Fruit fly (Drosophila melanogaster) whole organism, embryonic: ENCODE results near the gene eIF3i.

Experiments used
- Aef1 ChIP-seq: fragments of 200-800 bp; sonication (Bioruptor generic); IDR thresholded peaks from 3 replicates; pipeline ENCODE4 v1.3.6; 2022; ENCODE audit warnings: missing biosample characterization, missing genetic modification characterization
- CG10321 ChIP-seq: fragments of 200-800 bp; sonication (Bioruptor generic); IDR thresholded peaks from 2 replicates; pipeline ENCODE4 v1.3.6; 2022; ENCODE audit warnings: missing biosample characterization, missing genetic modification characterization
- CG10959 ChIP-seq: fragments of 200-800 bp; sonication (Bioruptor generic); IDR thresholded peaks from 2 replicates; pipeline ENCODE4 v1.3.6; 2022; ENCODE audit warnings: missing biosample characterization, missing genetic modification characterization
- CG11093 ChIP-seq: fragments of 200-800 bp; sonication (Bioruptor generic); IDR thresholded peaks from 3 replicates; pipeline ENCODE4 v1.3.6; 2022; ENCODE audit warnings: missing biosample characterization, missing genetic modification characterization
- CG11504 ChIP-seq: fragments of 200-800 bp; sonication (Bioruptor generic); optimal IDR thresholded peaks from 3 replicates; lab custom pipeline; 2019; ENCODE audit warnings: missing biosample characterization, mild to moderate bottlenecking, missing genetic modification characterization, moderate library complexity
- CG11695 ChIP-seq: fragments of 200-800 bp; sonication (Bioruptor generic); IDR thresholded peaks from 3 replicates; pipeline ENCODE4 v1.3.6; 2022; ENCODE audit warnings: missing biosample characterization, missing genetic modification characterization
- CG15514 ChIP-seq: fragments of 200-800 bp; sonication (Bioruptor generic); optimal IDR thresholded peaks from 3 replicates; lab custom pipeline; 2017; ENCODE audit warnings: missing biosample characterization, missing genetic modification characterization, mild to moderate bottlenecking, moderate library complexity, missing genetic modification reagents
- CG1602 ChIP-seq: fragments of 200-800 bp; sonication (Bioruptor generic); optimal IDR thresholded peaks from 3 replicates; lab custom pipeline; 2016; ENCODE audit warnings: missing biosample characterization, missing genetic modification characterization
- CG1603 ChIP-seq: fragments of 200-800 bp; sonication (Bioruptor generic); optimal IDR thresholded peaks from 2 replicates; lab custom pipeline; 2019; ENCODE audit warnings: missing biosample characterization, mild to moderate bottlenecking, missing genetic modification characterization, moderate library complexity
- CG16863 ChIP-seq: fragments of 200-800 bp; sonication (Bioruptor generic); optimal IDR thresholded peaks from 3 replicates; lab custom pipeline; 2016; ENCODE audit warnings: missing biosample characterization, missing genetic modification characterization
- CG17361 ChIP-seq: fragments of 200-800 bp; sonication (Bioruptor generic); IDR thresholded peaks from 3 replicates; pipeline ENCODE4 v1.3.6; 2022; ENCODE audit warnings: missing biosample characterization, missing genetic modification characterization
- CG17829 ChIP-seq: fragments of 200-800 bp; optimal IDR thresholded peaks from 2 replicates; lab custom pipeline; 2019; ENCODE audit warnings: missing biosample characterization, mild to moderate bottlenecking, missing genetic modification characterization, moderate library complexity
- CG2712 ChIP-seq: fragments of 200-800 bp; optimal IDR thresholded peaks from 3 replicates; lab custom pipeline; 2019; ENCODE audit warnings: missing biosample characterization, mild to moderate bottlenecking, missing genetic modification characterization, moderate library complexity
- CG3847 ChIP-seq: fragments of 200-800 bp; sonication (Bioruptor generic); IDR thresholded peaks from 2 replicates; pipeline ENCODE4 v1.3.6; 2022; ENCODE audit warnings: missing biosample characterization, missing genetic modification characterization
- CG3995 ChIP-seq: fragments of 200-800 bp; sonication (Bioruptor generic); optimal IDR thresholded peaks from 3 replicates; lab custom pipeline; 2016; ENCODE audit warnings: missing biosample characterization, missing genetic modification characterization
- CG4360 ChIP-seq: fragments of 200-800 bp; sonication (Bioruptor generic); IDR thresholded peaks from 2 replicates; pipeline ENCODE4 v1.3.6; 2022; ENCODE audit warnings: missing biosample characterization, missing genetic modification characterization
- CG8290 ChIP-seq, 3 experiments: fragments of 200-800 bp; sonication (Bioruptor generic); optimal IDR thresholded peaks; 2 replicates each; lab custom pipeline; 2016 to 2019; ENCODE audit warnings: missing biosample characterization in 3 of 3, missing genetic modification characterization in 3 of 3, mild to moderate bottlenecking in 2 of 3, moderate library complexity in 1 of 3
- CG8765 ChIP-seq: fragments of 200-800 bp; sonication (Bioruptor generic); IDR thresholded peaks from 2 replicates; pipeline ENCODE4 v1.3.6; 2022; ENCODE audit warnings: missing biosample characterization, missing genetic modification characterization
- CG9817 ChIP-seq: fragments of 200-800 bp; sonication (Bioruptor generic); optimal IDR thresholded peaks from 2 replicates; lab custom pipeline; 2018; ENCODE audit warnings: missing biosample characterization, mild to moderate bottlenecking, missing genetic modification characterization, moderate library complexity
- CoRest ChIP-seq: fragments of 200-800 bp; sonication (Bioruptor generic); optimal IDR thresholded peaks from 3 replicates; lab custom pipeline; 2018; ENCODE audit warnings: missing biosample characterization, mild to moderate bottlenecking, missing genetic modification characterization, moderate library complexity
- D19A ChIP-seq: fragments of 200-800 bp; optimal IDR thresholded peaks from 3 replicates; lab custom pipeline; 2019; ENCODE audit warnings: missing biosample characterization, mild to moderate bottlenecking, missing genetic modification characterization, moderate library complexity
- D19B ChIP-seq: fragments of 200-800 bp; sonication (Bioruptor generic); optimal IDR thresholded peaks from 2 replicates; lab custom pipeline; 2017; ENCODE audit warnings: missing biosample characterization, mild to moderate bottlenecking, missing genetic modification characterization
- Deaf1 ChIP-seq: fragments of 200-800 bp; optimal IDR thresholded peaks from 3 replicates; lab custom pipeline; 2019; ENCODE audit warnings: missing biosample characterization, mild to moderate bottlenecking, missing genetic modification characterization, moderate library complexity
- Ets65A ChIP-seq: fragments of 200-800 bp; sonication (Bioruptor generic); peaks from one replicate; lab custom pipeline; 2016; ENCODE audit warnings: missing biosample characterization, missing genetic modification characterization
- Fer1 ChIP-seq: fragments of 200-800 bp; sonication (Bioruptor generic); optimal IDR thresholded peaks from 2 replicates; lab custom pipeline; 2017; ENCODE audit warnings: missing biosample characterization, mild to moderate bottlenecking, missing genetic modification characterization
- H15 ChIP-seq: fragments of 200-800 bp; sonication (Bioruptor generic); IDR thresholded peaks from 3 replicates; pipeline ENCODE4 v1.3.6; 2022; ENCODE audit warnings: missing biosample characterization, missing genetic modification characterization
- HLH4C ChIP-seq: fragments of 200-800 bp; sonication (Bioruptor generic); IDR thresholded peaks from 3 replicates; pipeline ENCODE4 v1.3.6; 2022; ENCODE audit warnings: missing biosample characterization, missing genetic modification characterization; ENCODE audit not compliant: partially characterized antibody
- HmgZ ChIP-seq: fragments of 200-800 bp; sonication (Bioruptor generic); optimal IDR thresholded peaks from 2 replicates; lab custom pipeline; 2018; ENCODE audit warnings: missing biosample characterization, mild to moderate bottlenecking, missing genetic modification characterization
- MBD-R2 ChIP-seq: fragments of 200-800 bp; sonication (Bioruptor generic); IDR thresholded peaks from 2 replicates; pipeline ENCODE4 v1.3.6; 2022; ENCODE audit warnings: missing biosample characterization, missing genetic modification characterization
- Nf-YA ChIP-seq: fragments of 200-800 bp; sonication (Bioruptor generic); IDR thresholded peaks from 2 replicates; pipeline ENCODE4 v1.3.6; 2022; ENCODE audit warnings: missing biosample characterization, missing genetic modification characterization
- Optix ChIP-seq: fragments of 200-800 bp; sonication (Bioruptor generic); IDR thresholded peaks from 3 replicates; pipeline ENCODE4 v1.3.6; 2022; ENCODE audit warnings: missing biosample characterization, missing genetic modification characterization
- Side ChIP-seq: fragments of 200-800 bp; sonication (Bioruptor generic); optimal IDR thresholded peaks from 2 replicates; lab custom pipeline; 2016; ENCODE audit warnings: missing biosample characterization, missing genetic modification characterization
- al ChIP-seq: fragments of 200-800 bp; sonication (Bioruptor generic); IDR thresholded peaks from 2 replicates; pipeline ENCODE4 v1.3.6; 2022; ENCODE audit warnings: missing biosample characterization, missing genetic modification characterization
- fru ChIP-seq: fragments of >200 bp; optimal IDR thresholded peaks from 2 replicates; lab custom pipeline; 2017
- gcm2 ChIP-seq: fragments of 200-800 bp; sonication (Bioruptor generic); optimal IDR thresholded peaks from 2 replicates; lab custom pipeline; 2016; ENCODE audit warnings: missing biosample characterization, missing genetic modification characterization
- kay ChIP-seq: fragments of 200-800 bp; sonication (Bioruptor generic); optimal IDR thresholded peaks from 2 replicates; lab custom pipeline; 2016; ENCODE audit warnings: missing biosample characterization, missing genetic modification characterization
- ken ChIP-seq: fragments of 200-800 bp; sonication (Bioruptor generic); IDR thresholded peaks from 3 replicates; pipeline ENCODE4 v1.3.6; 2022; ENCODE audit warnings: missing biosample characterization, missing genetic modification characterization
- org-1 ChIP-seq: fragments of 200-800 bp; sonication (Bioruptor generic); optimal IDR thresholded peaks from 2 replicates; lab custom pipeline; 2017; ENCODE audit warnings: missing biosample characterization, missing genetic modification characterization
- sens ChIP-seq: fragments of 200-800 bp; sonication (Bioruptor generic); peaks from one replicate; lab custom pipeline; 2016; ENCODE audit warnings: missing biosample characterization, missing genetic modification characterization
- sens-2 ChIP-seq: fragments of 200-800 bp; sonication (Bioruptor generic); IDR thresholded peaks from 2 replicates; pipeline ENCODE4 v1.3.6; 2022; ENCODE audit warnings: missing biosample characterization, missing genetic modification characterization
- sima ChIP-seq: fragments of 200-800 bp; sonication (Bioruptor generic); optimal IDR thresholded peaks from 2 replicates; lab custom pipeline; 2016; ENCODE audit warnings: missing biosample characterization, missing genetic modification characterization
- slou ChIP-seq: fragments of 200-800 bp; sonication (Bioruptor generic); optimal IDR thresholded peaks from 3 replicates; lab custom pipeline; 2016; ENCODE audit warnings: missing biosample characterization, missing genetic modification characterization
- unc-4 ChIP-seq: fragments of 200-800 bp; sonication (Bioruptor generic); IDR thresholded peaks from 2 replicates; pipeline ENCODE4 v1.3.6; 2022; ENCODE audit warnings: missing biosample characterization, missing genetic modification characterization; ENCODE audit not compliant: partially characterized antibody
- vnd ChIP-seq: fragments of 200-800 bp; sonication (Bioruptor generic); IDR thresholded peaks from 3 replicates; pipeline ENCODE4 v1.3.6; 2022; ENCODE audit warnings: missing biosample characterization, missing genetic modification characterization; ENCODE audit not compliant: partially characterized antibody

Gene eIF3i

dm6 chr2L:4973731-4974415, 6.3 kb upstream of the eIF3i start, which contains the start of gene mRpL28 (continued):
- TF ChIP-seq vnd (GFP tag; lab: Robert Waterston, UW) (no peak), kay (no peak), unc-4 (peak; percentile 54), Optix (GFP tag; lab: Robert Waterston, UW) (no peak), CG8290 (GFP tag; optimal IDR thresholded peaks at IDR 0.05; lab: Kevin White, UChicago) (no peak), CG8290 (tag; optimal IDR thresholded peaks at IDR 0.05; lab: Kevin White, UChicago) (no peak), CG11093 (GFP tag; lab: Robert Waterston, UW) (no peak), CG4360 (no peak), sima (no peak), Ets65A (GFP tag; lab: Kevin White, UChicago) (peak; percentile 14), CG10959 (GFP tag; lab: Robert Waterston, UW) (no peak), CG17829 (tag; lab: Kevin White, UChicago) (peak; percentile 7), HLH4C (GFP tag; lab: Robert Waterston, UW) (0 out of 3 replicates have a peak, but pooled peaks have one; percentile 13), sens-2 (no peak), CG3847 (GFP tag; lab: Robert Waterston, UW) (no peak), Nf-YA (GFP tag; lab: Robert Waterston, UW) (no peak), slou (GFP tag; lab: Kevin White, UChicago) (no peak), gcm2 (GFP tag; lab: Kevin White, UChicago) (no peak), al (no peak), CG11504 (tag; lab: Kevin White, UChicago) (no peak), org-1 (GFP tag; lab: Kevin White, UChicago) (no peak), CG1602 (GFP tag; lab: Kevin White, UChicago) (no peak), HmgZ (tag; lab: Kevin White, UChicago) (peak; percentile 57), Deaf1 (tag; lab: Kevin White, UChicago) (no peak), CG15514 (GFP tag; lab: Kevin White, UChicago) (peak; percentile 26), CG10321 (GFP tag; lab: Robert Waterston, UW) (no peak), H15 (GFP tag; lab: Robert Waterston, UW) (no peak), CG17361 (no peak), CG8765 (GFP tag; lab: Robert Waterston, UW) (no peak), Aef1 (GFP tag; lab: Robert Waterston, UW) (no peak), CG1603 (tag; lab: Kevin White, UChicago) (peak; percentile 42), D19A (tag; lab: Kevin White, UChicago) (no peak), CoRest (peak; percentile 26), CG11695 (GFP tag; lab: Robert Waterston, UW) (no peak), D19B (GFP tag; lab: Kevin White, UChicago) (no peak), fru (lab: Kevin White, UChicago) (no peak), ken (GFP tag; lab: Robert Waterston, UW) (no peak), Side (GFP tag; lab: Kevin White, UChicago) (no peak), CG16863 (GFP tag; lab: Kevin White, UChicago) (no peak), CG9817 (tag; lab: Kevin White, UChicago) (no peak), CG3995 (GFP tag; lab: Kevin White, UChicago) (peak; percentile 29), MBD-R2 (GFP tag; lab: Robert Waterston, UW) (peak; percentile 92), CG2712 (tag; lab: Kevin White, UChicago) (peak; percentile 41), sens (GFP tag; lab: Kevin White, UChicago) (peak; percentile 87), Fer1 (GFP tag; lab: Kevin White, UChicago) (peak; percentile 50)
